Worm (Caenorhabditis elegans) whole organism, L4 larva: ENCODE results near the gene ZK1240.3.
A peak's percentile ranks its signal among the peaks of the same experiment; 100 is the strongest.

ENCODE experiments used
- D1046.2 ChIP-seq: fragments of 200-800 bp; sonication (Bioruptor generic); IDR thresholded peaks from 2 replicates; pipeline ENCODE4 v1.3.6; 2022; ENCODE audit warnings: missing genetic modification characterization, missing compliant biosample characterization
- F10B5.3 ChIP-seq: sonication (generic microtip); optimal IDR thresholded peaks from 2 replicates; lab custom pipeline; 2016; ENCODE audit warnings: mild to moderate bottlenecking, missing genetic modification characterization, missing compliant biosample characterization
- R02D3.7 ChIP-seq: fragments of 150-350 bp; sonication (generic microtip); optimal IDR thresholded peaks from 3 replicates; lab custom pipeline; 2014; ENCODE audit warnings: missing biosample characterization, missing genetic modification characterization
- T20F7.1 ChIP-seq: fragments of 200-800 bp; sonication (Bioruptor generic); optimal IDR thresholded peaks from 2 replicates; lab custom pipeline; 2018; ENCODE audit warnings: mild to moderate bottlenecking, missing genetic modification characterization, missing compliant biosample characterization
- Y48G9A.11 ChIP-seq: fragments of 200-800 bp; sonication (Bioruptor generic); IDR thresholded peaks from 2 replicates; pipeline ENCODE4 v1.3.6; 2022; ENCODE audit warnings: missing genetic modification reagents, missing genetic modification characterization, missing compliant biosample characterization
- Y75B8A.6 ChIP-seq: fragments of 200-800 bp; sonication (Bioruptor generic); IDR thresholded peaks from 2 replicates; pipeline ENCODE4 v1.3.6; 2022; ENCODE audit warnings: missing genetic modification reagents, missing genetic modification characterization, missing compliant biosample characterization
- ZK337.2 ChIP-seq: fragments of 200-800 bp; sonication (Bioruptor generic); IDR thresholded peaks from 2 replicates; pipeline ENCODE4 v1.3.6; 2022; ENCODE audit warnings: missing genetic modification reagents, missing genetic modification characterization, missing compliant biosample characterization
- aha-1 ChIP-seq: fragments of 150-350 bp; peaks from one replicate; lab custom pipeline; 2014; ENCODE audit warnings: missing biosample characterization, missing genetic modification characterization
- ama-1 ChIP-seq: fragments of 150-350 bp; optimal IDR thresholded peaks from 2 replicates; lab custom pipeline; 2014; ENCODE audit warnings: inconsistent platforms, mixed read lengths
- arid-1 ChIP-seq: fragments of 200-800 bp; sonication (Bioruptor generic); conservative IDR thresholded peaks from 2 replicates; pipeline ENCODE4 v1.3.6; 2022; ENCODE audit warnings: missing genetic modification reagents, missing genetic modification characterization, missing compliant biosample characterization
- attf-4 ChIP-seq: sonication (generic microtip); optimal IDR thresholded peaks from 3 replicates; lab custom pipeline; 2017; ENCODE audit warnings: missing biosample characterization, missing genetic modification characterization
- ceh-32 ChIP-seq: sonication (generic microtip); optimal IDR thresholded peaks from 2 replicates; lab custom pipeline; 2016; ENCODE audit warnings: mild to moderate bottlenecking, missing genetic modification characterization, missing compliant biosample characterization; ENCODE audit not compliant: poor library complexity
- ceh-44 ChIP-seq: fragments of 200-800 bp; sonication (Bioruptor generic); IDR thresholded peaks from 2 replicates; pipeline ENCODE4 v1.3.6; 2022; ENCODE audit warnings: missing genetic modification reagents, missing genetic modification characterization, missing compliant biosample characterization
- ctbp-1 ChIP-seq: fragments of 200-800 bp; sonication (Bioruptor generic); IDR thresholded peaks from 2 replicates; pipeline ENCODE4 v1.3.6; 2022; ENCODE audit warnings: missing genetic modification reagents, missing genetic modification characterization, missing compliant biosample characterization
- daf-8 ChIP-seq: fragments of 200-800 bp; sonication (Bioruptor generic); IDR thresholded peaks from 2 replicates; pipeline ENCODE4 v1.3.6; 2022; ENCODE audit warnings: missing genetic modification characterization, missing compliant biosample characterization
- dpl-1 ChIP-seq: fragments of 150-350 bp; optimal IDR thresholded peaks from 2 replicates; lab custom pipeline; 2014; ENCODE audit warnings: missing biosample characterization, missing genetic modification reagents, missing genetic modification characterization
- duxl-1 ChIP-seq: sonication (generic microtip); optimal IDR thresholded peaks from 2 replicates; lab custom pipeline; 2016; ENCODE audit warnings: mild to moderate bottlenecking, missing genetic modification characterization, moderate library complexity, missing compliant biosample characterization; ENCODE audit not compliant: poor library complexity
- dve-1 ChIP-seq: sonication (generic microtip); optimal IDR thresholded peaks from 2 replicates; lab custom pipeline; 2017; ENCODE audit warnings: antibody characterized with exemption, mild to moderate bottlenecking, missing genetic modification characterization, missing compliant biosample characterization; ENCODE audit not compliant: insufficient read depth
- egl-43 ChIP-seq: fragments of 200-800 bp; sonication (Bioruptor generic); IDR thresholded peaks from 2 replicates; pipeline ENCODE4 v1.3.6; 2022; ENCODE audit warnings: missing genetic modification reagents, missing genetic modification characterization, missing compliant biosample characterization
- fkh-10 ChIP-seq: fragments of 150-350 bp; optimal IDR thresholded peaks from 2 replicates; lab custom pipeline; 2014; ENCODE audit warnings: missing biosample characterization, missing genetic modification reagents, missing genetic modification characterization
- hlh-30 ChIP-seq: sonication (generic microtip); optimal IDR thresholded peaks from 2 replicates; lab custom pipeline; 2017; ENCODE audit warnings: antibody characterized with exemption, mild to moderate bottlenecking, missing genetic modification characterization, missing compliant biosample characterization; ENCODE audit not compliant: insufficient read depth
- hmg-1.1 ChIP-seq: fragments of 200-800 bp; sonication (Bioruptor generic); IDR thresholded peaks from 2 replicates; pipeline ENCODE4 v1.3.6; 2022; ENCODE audit warnings: missing genetic modification reagents, missing genetic modification characterization, missing compliant biosample characterization
- lin-1 ChIP-seq: fragments of 200-800 bp; sonication (Bioruptor generic); IDR thresholded peaks from 2 replicates; pipeline ENCODE4 v1.3.6; 2022; ENCODE audit warnings: missing genetic modification reagents, missing genetic modification characterization, missing compliant biosample characterization
- lin-13 ChIP-seq: fragments of 150-350 bp; optimal IDR thresholded peaks from 2 replicates; lab custom pipeline; 2014; ENCODE audit warnings: missing biosample characterization, missing genetic modification reagents, missing genetic modification characterization
- lin-15B ChIP-seq: fragments of 150-350 bp; sonication (generic microtip); optimal IDR thresholded peaks from 3 replicates; lab custom pipeline; 2014; ENCODE audit warnings: missing biosample characterization, missing genetic modification characterization
- lin-38 ChIP-seq: fragments of 200-800 bp; sonication (Bioruptor generic); IDR thresholded peaks from 2 replicates; pipeline ENCODE4 v1.3.6; 2022; ENCODE audit warnings: missing genetic modification reagents, missing genetic modification characterization, missing compliant biosample characterization
- lir-3 ChIP-seq: sonication (generic microtip); optimal IDR thresholded peaks from 2 replicates; lab custom pipeline; 2016; ENCODE audit warnings: mild to moderate bottlenecking, missing genetic modification characterization, missing compliant biosample characterization
- madf-5 ChIP-seq, 2 experiments: fragments of 200-800 bp; sonication (Bioruptor generic); IDR thresholded peaks; 2 replicates each; pipeline ENCODE4 v1.3.6; 2022; ENCODE audit warnings: missing compliant biosample characterization in 2 of 2, missing genetic modification characterization in 2 of 2
- madf-9 ChIP-seq: fragments of 200-800 bp; sonication (Bioruptor generic); conservative IDR thresholded peaks from 2 replicates; pipeline ENCODE4 v1.3.6; 2022; ENCODE audit warnings: missing genetic modification reagents, missing genetic modification characterization, missing compliant biosample characterization
- mep-1 ChIP-seq: fragments of 150-350 bp; sonication (generic microtip); optimal IDR thresholded peaks from 3 replicates; lab custom pipeline; 2014; ENCODE audit warnings: missing biosample characterization, missing genetic modification characterization
- nhr-102 ChIP-seq: sonication (generic microtip); optimal IDR thresholded peaks from 2 replicates; lab custom pipeline; 2016; ENCODE audit warnings: mild to moderate bottlenecking, missing genetic modification characterization, moderate library complexity, missing compliant biosample characterization
- nhr-28 ChIP-seq: fragments of 150-350 bp; optimal IDR thresholded peaks from 2 replicates; lab custom pipeline; 2014; ENCODE audit warnings: missing biosample characterization, missing genetic modification characterization
- nhr-42 ChIP-seq: fragments of 200-800 bp; sonication (Bioruptor generic); IDR thresholded peaks from 2 replicates; pipeline ENCODE4 v1.3.6; 2022; ENCODE audit warnings: missing genetic modification characterization, missing compliant biosample characterization
- nhr-6 ChIP-seq: fragments of 150-350 bp; optimal IDR thresholded peaks from 2 replicates; lab custom pipeline; 2014; ENCODE audit warnings: missing biosample characterization, missing genetic modification characterization
- nhr-76 ChIP-seq: fragments of 150-350 bp; optimal IDR thresholded peaks from 2 replicates; lab custom pipeline; 2014; ENCODE audit warnings: missing biosample characterization, missing genetic modification characterization
- nhr-77 ChIP-seq: fragments of 150-350 bp; optimal IDR thresholded peaks from 2 replicates; lab custom pipeline; 2014; ENCODE audit warnings: missing biosample characterization, missing genetic modification characterization
- pha-4 ChIP-seq, 2 experiments: fragments of 150-350 bp in 1 of 2; fragments of 200-800 bp in 1 of 2; sonication (Bioruptor generic) in 1 of 2; IDR thresholded peaks in 1 of 2; optimal IDR thresholded peaks in 1 of 2; 2 replicates each; pipeline versions ENCODE4 v1.3.6 to Lab custom; 2014 to 2022; ENCODE audit warnings: missing genetic modification characterization in 2 of 2, missing genetic modification reagents in 2 of 2, missing biosample characterization in 1 of 2, missing compliant biosample characterization in 1 of 2
- php-3 ChIP-seq: fragments of 200-800 bp; sonication (Bioruptor generic); IDR thresholded peaks from 2 replicates; pipeline ENCODE4 v1.3.6; 2022; ENCODE audit warnings: missing genetic modification reagents, missing genetic modification characterization, missing compliant biosample characterization
- saeg-2 ChIP-seq: fragments of 200-800 bp; sonication (Bioruptor generic); IDR thresholded peaks from 2 replicates; pipeline ENCODE4 v1.3.6; 2022; ENCODE audit warnings: missing genetic modification reagents, missing genetic modification characterization, missing compliant biosample characterization
- sdz-12 ChIP-seq: fragments of 200-800 bp; sonication (Bioruptor generic); optimal IDR thresholded peaks from 2 replicates; lab custom pipeline; 2018; ENCODE audit warnings: mild to moderate bottlenecking, missing genetic modification characterization, missing compliant biosample characterization
- skn-1 ChIP-seq: fragments of 150-350 bp; optimal IDR thresholded peaks from 2 replicates; lab custom pipeline; 2014; ENCODE audit warnings: missing biosample characterization, missing genetic modification characterization
- snpc-1.2 ChIP-seq: fragments of 200-800 bp; sonication (Bioruptor generic); IDR thresholded peaks from 2 replicates; pipeline ENCODE4 v1.3.6; 2022; ENCODE audit warnings: missing genetic modification reagents, missing genetic modification characterization, missing compliant biosample characterization
- unc-39 ChIP-seq: sonication (generic microtip); optimal IDR thresholded peaks from 2 replicates; lab custom pipeline; 2017; ENCODE audit warnings: missing biosample characterization, missing genetic modification characterization
- unc-62 ChIP-seq, 3 experiments: fragments of 150-350 bp in 1 of 3; sonication (generic microtip); optimal IDR thresholded peaks in 2 of 3; peaks in 1 of 3; 1 replicate in 1 of 3; 2 replicates in 2 of 3; lab custom pipeline; 2014 to 2017; ENCODE audit warnings: missing biosample characterization in 3 of 3, missing genetic modification characterization in 3 of 3, missing genetic modification reagents in 3 of 3, missing genotype in 1 of 3
- vab-7 ChIP-seq: fragments of 200-800 bp; sonication (Bioruptor generic); IDR thresholded peaks from 2 replicates; pipeline ENCODE4 v1.3.6; 2022; ENCODE audit warnings: missing genetic modification reagents, missing genetic modification characterization, missing compliant biosample characterization
- ztf-11 ChIP-seq: fragments of 150-350 bp; optimal IDR thresholded peaks from 2 replicates; lab custom pipeline; 2014; ENCODE audit warnings: missing biosample characterization, missing genetic modification characterization
- ztf-7 ChIP-seq: fragments of 150-350 bp; optimal IDR thresholded peaks from 2 replicates; lab custom pipeline; 2014; ENCODE audit warnings: missing biosample characterization, missing genetic modification characterization

ZK1240.3 gene

DNA sequence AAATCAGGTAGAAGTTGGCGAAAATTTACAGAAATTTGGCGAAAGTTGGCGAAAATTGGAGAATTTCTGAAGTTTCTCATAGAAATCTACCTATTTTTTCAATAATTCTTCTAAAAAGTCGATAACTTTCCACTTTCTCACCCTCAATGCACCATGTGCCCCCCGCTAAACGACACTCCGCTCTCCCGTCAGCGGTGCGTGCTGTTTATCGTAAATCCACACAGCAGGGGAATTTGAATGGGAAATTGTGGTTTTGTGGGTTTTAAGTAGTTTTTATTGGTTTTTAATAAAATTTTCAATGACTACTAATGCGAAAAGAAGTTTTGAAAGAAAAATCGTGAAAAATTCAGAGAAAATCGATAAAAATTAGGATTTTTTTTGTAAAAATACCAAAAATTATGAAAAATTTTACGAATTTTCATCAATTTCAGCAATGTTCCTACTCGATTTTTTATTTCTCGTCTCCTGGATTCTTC, 21.9 kb downstream of the ZK1240.3 start, which contains the start of gene F43C11.6:
Gene F43C11.6 (plus strand): TSS at position 426 of the 476 bp plus-strand sequence.
- TF ChIP-seq vab-7 (GFP tag; lab: Robert Waterston, UW) (no peak), snpc-1.2 (GFP tag; lab: Robert Waterston, UW) (no peak), daf-8 (no peak), nhr-6 (no peak), ZK337.2 (GFP tag; lab: Robert Waterston, UW) (no peak), madf-5 (GFP tag; IDR thresholded peaks at IDR 0.05; lab: Robert Waterston, UW) (no peak), egl-43 (GFP tag; lab: Robert Waterston, UW) (no peak), aha-1 (tag; lab: Kevin White, UChicago) (peak; percentile 71), unc-39 (tag; lab: Kevin White, UChicago) (no peak), nhr-42 (GFP tag; lab: Robert Waterston, UW) (no peak), lin-13 (no peak), ctbp-1 (no peak), duxl-1 (tag; lab: Kevin White, UChicago) (peak; percentile 20), nhr-28 (no peak), hlh-30 (tag; lab: Kevin White, UChicago) (peak; percentile 59), nhr-77 (tag; lab: Kevin White, UChicago) (peak; percentile 21), saeg-2 (GFP tag; lab: Robert Waterston, UW) (no peak), hmg-1.1 (GFP tag; lab: Robert Waterston, UW) (no peak), nhr-76 (no peak), R02D3.7 (tag; lab: Kevin White, UChicago) (peak; percentile 67), ztf-11 (tag; lab: Kevin White, UChicago) (no peak), Y48G9A.11 (GFP tag; lab: Robert Waterston, UW) (peak; percentile 67), lin-15B (no peak), T20F7.1 (GFP tag; lab: Kevin White, UChicago) (peak; percentile 94), dve-1 (no peak), dpl-1 (GFP tag; lab: Kevin White, UChicago) (peak; percentile 38)

DNA sequence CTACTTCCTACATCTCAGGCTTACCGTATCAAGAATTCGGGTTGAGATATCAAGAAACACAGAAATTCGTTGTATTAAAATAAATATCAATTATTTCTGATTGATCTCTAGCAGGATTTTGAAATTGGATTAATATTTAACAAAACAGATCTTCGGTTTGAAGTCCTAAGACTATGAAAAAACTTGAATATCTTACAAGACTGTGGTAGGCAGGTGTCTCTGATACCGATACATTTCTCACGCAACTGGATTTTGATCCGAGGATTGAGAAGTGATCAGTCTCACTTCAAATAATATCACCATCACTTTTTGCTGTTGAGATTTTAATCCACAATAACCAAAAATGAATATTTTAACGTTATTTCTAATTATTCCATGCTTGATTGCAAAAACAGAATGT, 26.5 kb downstream of the ZK1240.3 start, which contains the start of gene F43C11.4:
Gene F43C11.4 (plus strand): TSS at position 301 of the 400 bp plus-strand sequence.
- TF ChIP-seq mep-1 (tag; lab: Kevin White, UChicago) (no peak), ztf-7 (tag; lab: Kevin White, UChicago) (no peak), madf-5 (GFP tag; IDR thresholded peaks at IDR 0.05; lab: Robert Waterston, UW) (no peak), lin-1 (no peak), ceh-44 (GFP tag; lab: Robert Waterston, UW) (no peak), nhr-42 (GFP tag; lab: Robert Waterston, UW) (no peak), nhr-102 (no peak), php-3 (no peak), Y75B8A.6 (GFP tag; lab: Robert Waterston, UW) (no peak), pha-4 (GFP tag; IDR thresholded peaks at IDR 0.05; lab: Robert Waterston, UW) (no peak), pha-4 (tag; optimal IDR thresholded peaks at IDR 0.05; lab: Kevin White, UChicago) (no peak), nhr-6 (no peak), ZK337.2 (GFP tag; lab: Robert Waterston, UW) (no peak), T20F7.1 (GFP tag; lab: Kevin White, UChicago) (no peak), skn-1 (tag; lab: Kevin White, UChicago) (no peak), ama-1 (no peak)

DNA sequence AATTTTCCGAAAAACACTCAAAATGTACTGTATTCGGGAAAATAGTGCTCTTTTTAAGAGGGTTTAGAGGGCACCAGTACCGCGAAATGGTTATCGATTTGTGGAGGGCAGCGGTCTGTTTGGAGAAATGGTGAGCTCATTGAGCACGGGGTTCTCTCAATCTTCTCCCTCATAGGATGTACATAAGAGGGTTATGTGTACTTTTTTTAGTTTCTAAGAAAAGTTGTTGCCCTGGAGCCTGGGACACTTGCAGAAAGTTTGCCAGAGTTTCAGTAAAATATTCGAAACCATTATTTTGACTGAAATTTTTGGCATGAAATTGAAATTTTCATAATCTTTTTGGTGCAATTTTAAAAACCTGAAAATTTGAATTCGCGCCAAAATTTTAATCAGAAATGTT, 32.4 kb downstream of the ZK1240.3 start, which contains the start of gene F43C11.10:
Gene F43C11.10 (minus strand): TSS at position 101 of the 400 bp plus-strand sequence.
- TF ChIP-seq F10B5.3 (no peak), ama-1 (no peak), lin-38 (GFP tag; lab: Robert Waterston, UW) (no peak), nhr-6 (no peak), dpl-1 (GFP tag; lab: Kevin White, UChicago) (no peak), ceh-32 (tag; lab: Kevin White, UChicago) (no peak), ctbp-1 (no peak), unc-62 (GFP tag; optimal IDR thresholded peaks at IDR 0.05 in 1 of 2; lab: Kevin White, UChicago) (no peak), unc-62 (tag; optimal IDR thresholded peaks at IDR 0.05; lab: Kevin White, UChicago) (no peak), lin-1 (no peak), madf-5 (GFP tag; IDR thresholded peaks at IDR 0.05; lab: Robert Waterston, UW) (no peak), sdz-12 (GFP tag; lab: Kevin White, UChicago) (no peak), fkh-10 (GFP tag; lab: Kevin White, UChicago) (no peak), lir-3 (no peak), pha-4 (GFP tag; IDR thresholded peaks at IDR 0.05; lab: Robert Waterston, UW) (no peak), pha-4 (tag; optimal IDR thresholded peaks at IDR 0.05; lab: Kevin White, UChicago) (no peak), madf-9 (no peak), D1046.2 (no peak), arid-1 (GFP tag; lab: Robert Waterston, UW) (no peak), attf-4 (tag; lab: Kevin White, UChicago) (no peak)
